Fruit fly (Drosophila melanogaster) whole organism, wandering third instar larva: Measurements from ENCODE around the gene CG17344.
A peak's percentile ranks its signal among the peaks of the same experiment; 100 is the strongest.

Source experiments
- Abd-B ChIP-seq: fragments of >200 bp; optimal IDR thresholded peaks from 2 replicates; lab custom pipeline; 2017; ENCODE audit warnings: missing biosample characterization, missing genetic modification characterization
- CG32264 ChIP-seq: fragments of 200-800 bp; sonication (Bioruptor generic); optimal IDR thresholded peaks from 2 replicates; lab custom pipeline; 2016; ENCODE audit warnings: missing biosample characterization, missing genetic modification characterization
- CG9705 ChIP-seq: fragments of 200-800 bp; sonication (Bioruptor generic); optimal IDR thresholded peaks from 2 replicates; lab custom pipeline; 2018; ENCODE audit warnings: missing biosample characterization, mild to moderate bottlenecking, missing genetic modification characterization
- CrebA ChIP-seq: fragments of 200-800 bp; sonication (Bioruptor generic); optimal IDR thresholded peaks from 2 replicates; lab custom pipeline; 2016; ENCODE audit warnings: missing biosample characterization, mild to moderate bottlenecking, missing genetic modification characterization, borderline replicate concordance
- Dfd ChIP-seq: fragments of >200 bp; optimal IDR thresholded peaks from 2 replicates; lab custom pipeline; 2017; ENCODE audit warnings: missing biosample characterization, missing genetic modification characterization
- Dif ChIP-seq: fragments of 200-275, 200-300 bp; sonication (Bioruptor generic); optimal IDR thresholded peaks from 2 replicates; lab custom pipeline; 2018; ENCODE audit warnings: missing biosample characterization, missing genetic modification characterization; ENCODE audit not compliant: partially characterized antibody
- GATAd ChIP-seq: sonication (Bioruptor generic); optimal IDR thresholded peaks from 2 replicates; lab custom pipeline; 2016; ENCODE audit warnings: missing biosample characterization, missing genetic modification characterization
- Hnf4 ChIP-seq: fragments of 200-800 bp; sonication (Bioruptor generic); optimal IDR thresholded peaks from 2 replicates; lab custom pipeline; 2016; ENCODE audit warnings: missing biosample characterization, mild to moderate bottlenecking, missing genetic modification characterization
- Hr78 ChIP-seq: fragments of >200 bp; optimal IDR thresholded peaks from 2 replicates; lab custom pipeline; 2017; ENCODE audit warnings: missing biosample characterization, missing genetic modification characterization
- Jra ChIP-seq: sonication (Bioruptor generic); optimal IDR thresholded peaks from 2 replicates; lab custom pipeline; 2016; ENCODE audit warnings: missing biosample characterization, missing genetic modification characterization
- Mio ChIP-seq: sonication (Bioruptor generic); optimal IDR thresholded peaks from 2 replicates; lab custom pipeline; 2016; ENCODE audit warnings: missing biosample characterization, missing genetic modification characterization
- Myc ChIP-seq: fragments of >200 bp; optimal IDR thresholded peaks from 2 replicates; lab custom pipeline; 2017
- N ChIP-seq: fragments of >200 bp; optimal IDR thresholded peaks from 2 replicates; lab custom pipeline; 2018; ENCODE audit warnings: missing biosample characterization, missing external identifiers, missing genetic modification characterization
- OdsH ChIP-seq: fragments of 200-800 bp; sonication (Bioruptor generic); optimal IDR thresholded peaks from 2 replicates; lab custom pipeline; 2016; ENCODE audit warnings: missing biosample characterization, mild to moderate bottlenecking, missing genetic modification characterization
- Rel ChIP-seq, 2 experiments: fragments of 200-800 bp; sonication (Bioruptor generic) in 1 of 2; optimal IDR thresholded peaks; 2 replicates in 1 of 2; 3 replicates in 1 of 2; lab custom pipeline; 2016 to 2019; ENCODE audit warnings: mild to moderate bottlenecking in 2 of 2, missing biosample characterization in 2 of 2, missing genetic modification characterization in 2 of 2, moderate library complexity in 1 of 2
- Sp1 ChIP-seq: fragments of 200-800 bp; sonication (Bioruptor generic); optimal IDR thresholded peaks from 3 replicates; lab custom pipeline; 2019; ENCODE audit warnings: missing biosample characterization, mild to moderate bottlenecking, missing genetic modification characterization, moderate library complexity
- Vsx2 ChIP-seq: fragments of 200-300, 225-300 bp; sonication (Bioruptor generic); optimal IDR thresholded peaks from 2 replicates; lab custom pipeline; 2018; ENCODE audit warnings: missing biosample characterization, missing genetic modification characterization; ENCODE audit not compliant: partially characterized antibody
- br ChIP-seq: fragments of 200-800 bp; sonication (Bioruptor generic); optimal IDR thresholded peaks from 2 replicates; lab custom pipeline; 2016; ENCODE audit warnings: missing biosample characterization, missing genetic modification characterization
- dl ChIP-seq, 2 experiments: fragments of 175-275, 200-275 bp in 1 of 2; fragments of 200-275 bp in 1 of 2; sonication (Bioruptor generic); optimal IDR thresholded peaks; lab custom pipeline; 2018; ENCODE audit warnings: mild to moderate bottlenecking in 2 of 2, missing biosample characterization in 2 of 2, missing genetic modification characterization in 2 of 2, moderate library complexity in 2 of 2; ENCODE audit not compliant: partially characterized antibody in 2 of 2, insufficient read depth in 1 of 2
- dmrt93B ChIP-seq: fragments of 200-800 bp; sonication (Bioruptor generic); optimal IDR thresholded peaks from 2 replicates; lab custom pipeline; 2018; ENCODE audit warnings: missing biosample characterization, mild to moderate bottlenecking, missing genetic modification characterization
- dsf ChIP-seq: sonication (Bioruptor generic); optimal IDR thresholded peaks from 2 replicates; lab custom pipeline; 2016; ENCODE audit warnings: missing biosample characterization, missing genetic modification characterization, borderline replicate concordance
- foxo ChIP-seq, 2 experiments: fragments of 200-800 bp; sonication (Bioruptor generic); optimal IDR thresholded peaks; 2 replicates in 1 of 2; 3 replicates in 1 of 2; lab custom pipeline; 2016 to 2017; ENCODE audit warnings: missing biosample characterization in 2 of 2, missing genetic modification characterization in 2 of 2
- fru ChIP-seq: fragments of 200-800 bp; sonication (Bioruptor generic); optimal IDR thresholded peaks from 3 replicates; lab custom pipeline; 2016; ENCODE audit warnings: missing biosample characterization, mild to moderate bottlenecking, missing genetic modification characterization
- h ChIP-seq: fragments of 200-800 bp; sonication (Bioruptor generic); optimal IDR thresholded peaks from 3 replicates; lab custom pipeline; 2016; ENCODE audit warnings: missing biosample characterization, mild to moderate bottlenecking, missing genetic modification characterization
- jim ChIP-seq: fragments of 175-275, 200-325 bp; sonication (Bioruptor generic); optimal IDR thresholded peaks from 2 replicates; lab custom pipeline; 2016; ENCODE audit warnings: missing biosample characterization, mild to moderate bottlenecking, missing genetic modification characterization
- lola ChIP-seq: fragments of >200 bp; optimal IDR thresholded peaks from 2 replicates; lab custom pipeline; 2017; ENCODE audit warnings: missing biosample characterization, missing genetic modification characterization
- pan ChIP-seq: fragments of >200 bp; optimal IDR thresholded peaks from 2 replicates; lab custom pipeline; 2017
- psq ChIP-seq: fragments of 200-800 bp; sonication (Bioruptor generic); optimal IDR thresholded peaks from 3 replicates; lab custom pipeline; 2017; ENCODE audit warnings: missing biosample characterization, mild to moderate bottlenecking, missing genetic modification characterization, moderate library complexity
- rgr ChIP-seq: fragments of 200-800 bp; sonication (Bioruptor generic); optimal IDR thresholded peaks from 3 replicates; lab custom pipeline; 2016; ENCODE audit warnings: missing biosample characterization, mild to moderate bottlenecking, missing genetic modification characterization
- sage ChIP-seq: fragments of 200-800 bp; sonication (Bioruptor generic); optimal IDR thresholded peaks from 2 replicates; lab custom pipeline; 2016; ENCODE audit warnings: missing biosample characterization, mild to moderate bottlenecking, missing genetic modification characterization
- sv ChIP-seq: fragments of 200-800 bp; sonication (Bioruptor generic); optimal IDR thresholded peaks from 3 replicates; lab custom pipeline; 2016; ENCODE audit warnings: missing biosample characterization, missing genetic modification characterization
- tai ChIP-seq: sonication (Bioruptor generic); optimal IDR thresholded peaks from 2 replicates; lab custom pipeline; 2016; ENCODE audit warnings: missing biosample characterization, missing genetic modification characterization

Gene CG17344

dm6 chr2L:19101744-19102143 lies at the start of gene CG17344, which contains the start of gene CG43731:
Gene CG17344 (plus strand): TSS chr2L:19102044.
Gene CG43731 (plus strand): TSS chr2L:19102044.
- no peak for TF ChIP-seq Dif (GFP tag; lab: Kevin White, UChicago)
- no peak for TF ChIP-seq Rel (GFP tag; optimal IDR thresholded peaks at IDR 0.05; lab: Kevin White, UChicago)
- no peak for TF ChIP-seq Rel (tag; optimal IDR thresholded peaks at IDR 0.05; lab: Kevin White, UChicago)
- no peak for TF ChIP-seq br (GFP tag; lab: Kevin White, UChicago)
- no peak for TF ChIP-seq CrebA (GFP tag; lab: Kevin White, UChicago)
- no peak for TF ChIP-seq CG32264 (GFP tag; lab: Kevin White, UChicago)
- TF ChIP-seq psq (GFP tag; lab: Kevin White, UChicago), result no peak
- no peak for TF ChIP-seq fru (GFP tag; lab: Kevin White, UChicago)
- no peak for TF ChIP-seq Abd-B (GFP tag; lab: Kevin White, UChicago)
- TF ChIP-seq pan (lab: Kevin White, UChicago), result no peak
- TF ChIP-seq sv, result no peak
- TF ChIP-seq CG9705, result no peak
- TF ChIP-seq Mio (GFP tag; lab: Kevin White, UChicago), result no peak
- no peak for TF ChIP-seq dl (GFP tag; optimal IDR thresholded peaks at IDR 0.05; lab: Kevin White, UChicago; ENCODE audit: insufficient read depth in 1 of 2, partially characterized antibody in 2 of 2)
- no peak for TF ChIP-seq dsf (GFP tag; lab: Kevin White, UChicago)
- TF ChIP-seq jim (GFP tag; lab: Kevin White, UChicago), result no peak
- TF ChIP-seq GATAd (GFP tag; lab: Kevin White, UChicago), result no peak

dm6 chr2L:19053860-19054515 lies 47.9 kb upstream of the CG17344 start, which contains the start of gene CG10492:
Gene CG10492 (plus strand): TSS chr2L:19054078.
- peak; percentile 4 for TF ChIP-seq rgr (GFP tag; lab: Kevin White, UChicago)
- TF ChIP-seq Myc (lab: Kevin White, UChicago), result peak; percentile 70
- TF ChIP-seq Sp1 (GFP tag; lab: Kevin White, UChicago), result peak; percentile 11
- TF ChIP-seq h (GFP tag; lab: Kevin White, UChicago), result no peak
- TF ChIP-seq Rel (GFP tag; optimal IDR thresholded peaks at IDR 0.05; lab: Kevin White, UChicago), result no peak
- TF ChIP-seq Rel (tag; optimal IDR thresholded peaks at IDR 0.05; lab: Kevin White, UChicago), result peak; percentile 63
- TF ChIP-seq dmrt93B (GFP tag; lab: Kevin White, UChicago), result no peak

- TF ChIP-seq Jra (no peak), br (GFP tag; lab: Kevin White, UChicago) (no peak), dmrt93B (GFP tag; lab: Kevin White, UChicago) (no peak), Hnf4 (GFP tag; lab: Kevin White, UChicago) (no peak), Vsx2 (GFP tag; lab: Kevin White, UChicago) (no peak), Dfd (GFP tag; lab: Kevin White, UChicago) (no peak), h (GFP tag; lab: Kevin White, UChicago) (no peak), N (GFP tag; lab: Kevin White, UChicago) (no peak), tai (GFP tag; lab: Kevin White, UChicago) (no peak), sv (no peak), Mio (GFP tag; lab: Kevin White, UChicago) (no peak), Abd-B (GFP tag; lab: Kevin White, UChicago) (no peak), psq (GFP tag; lab: Kevin White, UChicago) (no peak), jim (GFP tag; lab: Kevin White, UChicago) (no peak), OdsH (no peak), CG9705 (no peak), lola (GFP tag; lab: Kevin White, UChicago) (no peak)
These were observed 47.3 kb upstream of the CG17344 start for dm6 chr2L:19054516-19054887.

- TF ChIP-seq Myc (lab: Kevin White, UChicago) (no peak), GATAd (GFP tag; lab: Kevin White, UChicago) (no peak), Vsx2 (GFP tag; lab: Kevin White, UChicago) (no peak), jim (GFP tag; lab: Kevin White, UChicago) (no peak), N (GFP tag; lab: Kevin White, UChicago) (no peak), sage (GFP tag; lab: Kevin White, UChicago) (no peak), CrebA (GFP tag; lab: Kevin White, UChicago) (no peak), Dif (GFP tag; lab: Kevin White, UChicago) (no peak), foxo (GFP tag; optimal IDR thresholded peaks at IDR 0.05; lab: Kevin White, UChicago) (no peak), Hnf4 (GFP tag; lab: Kevin White, UChicago) (no peak), OdsH (no peak), Mio (GFP tag; lab: Kevin White, UChicago) (no peak), CG32264 (GFP tag; lab: Kevin White, UChicago) (no peak), rgr (GFP tag; lab: Kevin White, UChicago) (no peak), lola (GFP tag; lab: Kevin White, UChicago) (no peak), br (GFP tag; lab: Kevin White, UChicago) (no peak), dl (GFP tag; optimal IDR thresholded peaks at IDR 0.05; lab: Kevin White, UChicago; ENCODE audit: insufficient read depth in 1 of 2, partially characterized antibody in 2 of 2) (no peak), Hr78 (GFP tag; lab: Kevin White, UChicago) (no peak), psq (GFP tag; lab: Kevin White, UChicago) (no peak), Sp1 (GFP tag; lab: Kevin White, UChicago) (no peak)
These were observed 44.0 kb upstream of the CG17344 start for dm6 chr2L:19057799-19058198.
